Worm (Caenorhabditis elegans) whole organism, L1 larva: Measurements from ENCODE around the gene sra-33.

Source experiments
- aha-1 ChIP-seq: fragments of 150-350 bp; optimal IDR thresholded peaks from 2 replicates; lab custom pipeline; 2014; ENCODE audit warnings: missing biosample characterization, missing genetic modification characterization
- blmp-1 ChIP-seq: fragments of 150-350 bp; optimal IDR thresholded peaks from 2 replicates; lab custom pipeline; 2014; ENCODE audit warnings: missing biosample characterization, missing genetic modification characterization
- dpl-1 ChIP-seq, 3 experiments: fragments of 150-350 bp in 2 of 3; sonication (generic microtip) in 1 of 3; optimal IDR thresholded peaks; 2 replicates each; lab custom pipeline; 2014 to 2017; ENCODE audit warnings: missing biosample characterization in 3 of 3, missing genetic modification characterization in 3 of 3, missing genetic modification reagents in 3 of 3
- egl-27 ChIP-seq, 2 experiments: fragments of 150-350 bp in 1 of 2; sonication (generic microtip); optimal IDR thresholded peaks; 3 replicates each; lab custom pipeline; 2017 to 2018; ENCODE audit warnings: missing biosample characterization in 2 of 2, missing genetic modification characterization in 2 of 2, missing genetic modification reagents in 2 of 2
- irx-1 ChIP-seq: sonication (generic microtip); optimal IDR thresholded peaks from 2 replicates; lab custom pipeline; 2016; ENCODE audit warnings: missing genetic modification characterization, missing compliant biosample characterization
- lin-35 ChIP-seq, 2 experiments: fragments of 150-350 bp; optimal IDR thresholded peaks; 2 replicates each; lab custom pipeline; 2014; ENCODE audit warnings: missing biosample characterization in 2 of 2, missing genetic modification characterization in 2 of 2, missing genetic modification reagents in 2 of 2
- nhr-76 ChIP-seq: sonication (generic microtip); optimal IDR thresholded peaks from 2 replicates; lab custom pipeline; 2017; ENCODE audit warnings: missing biosample characterization, missing genetic modification characterization
- vab-15 ChIP-seq: sonication (generic microtip); optimal IDR thresholded peaks from 2 replicates; lab custom pipeline; 2017; ENCODE audit warnings: missing genotype, mild to moderate bottlenecking, missing genetic modification characterization, missing compliant biosample characterization

DNA sequence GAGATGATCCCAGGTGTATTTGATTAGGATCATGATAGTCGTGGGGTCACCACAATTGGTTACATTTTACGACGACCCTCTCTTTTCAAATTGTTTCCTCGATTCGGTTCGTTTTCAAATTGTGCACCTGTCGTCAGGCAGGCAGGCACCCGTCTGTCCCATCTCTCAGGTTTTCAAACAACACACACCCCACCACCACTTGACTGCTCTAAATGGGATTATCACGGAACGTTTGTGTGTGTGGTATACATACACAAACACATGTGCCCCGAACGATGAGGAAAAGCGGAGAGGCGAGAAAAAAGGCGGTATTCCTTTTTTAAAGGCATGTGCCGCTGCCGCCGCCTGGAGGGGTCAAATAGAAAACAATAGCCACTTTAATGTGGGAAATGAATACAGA lies 48.3 kb upstream of the sra-33 start:
- no peak for TF ChIP-seq lin-35 (GFP tag; optimal IDR thresholded peaks at IDR 0.05; lab: Kevin White, UChicago)
- no peak for TF ChIP-seq dpl-1 (GFP tag; optimal IDR thresholded peaks at IDR 0.05; lab: Kevin White, UChicago)
- no peak for TF ChIP-seq egl-27 (tag; optimal IDR thresholded peaks at IDR 0.05; lab: Kevin White, UChicago)
- no peak for TF ChIP-seq vab-15 (tag; lab: Kevin White, UChicago)
- no peak for TF ChIP-seq blmp-1 (tag; lab: Kevin White, UChicago)
- no peak for TF ChIP-seq nhr-76
- no peak for TF ChIP-seq aha-1
- no peak for TF ChIP-seq irx-1 (tag; lab: Kevin White, UChicago)
